Worm (Caenorhabditis elegans) whole organism, L4/young adult: ENCODE measurements around the gene dpf-6.

Source experiments
- W03F9.2 ChIP-seq: fragments of 150-350 bp; optimal IDR thresholded peaks from 2 replicates; lab custom pipeline; 2014; ENCODE audit warnings: missing biosample characterization, missing genetic modification characterization
- dao-5 ChIP-seq: sonication (generic microtip); optimal IDR thresholded peaks from 2 replicates; lab custom pipeline; 2016; ENCODE audit warnings: missing genotype, missing genetic modification characterization, moderate library complexity, missing compliant biosample characterization
- him-1 ChIP-seq: sonication (generic microtip); optimal IDR thresholded peaks from 2 replicates; lab custom pipeline; 2016; ENCODE audit warnings: missing genotype, missing genetic modification reagents, missing genetic modification characterization, missing compliant biosample characterization

DNA sequence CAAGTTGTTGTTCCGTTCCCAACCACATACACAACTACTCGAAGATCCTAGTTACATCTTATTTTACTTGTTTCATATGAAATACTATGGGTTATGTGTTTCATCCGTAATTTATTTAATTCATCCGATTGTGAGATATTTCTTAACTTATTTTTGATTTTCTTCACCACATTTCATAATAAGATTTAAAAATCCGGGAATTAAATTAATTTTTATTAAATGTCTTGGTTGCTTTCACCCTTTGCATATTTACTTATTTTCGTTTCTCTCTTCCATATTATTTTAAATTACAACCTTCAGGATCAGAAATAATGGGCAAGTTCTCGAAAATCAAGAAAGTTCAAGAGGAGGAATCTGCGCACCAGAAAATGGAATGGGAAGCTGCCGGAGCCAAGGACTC, 7.7 kb downstream of the dpf-6 start, which contains the start of gene K12H4.3:
- TF ChIP-seq him-1 (tag; lab: Kevin White, UChicago), result no peak
- no peak for TF ChIP-seq W03F9.2 (tag; lab: Kevin White, UChicago)
- no peak for TF ChIP-seq dao-5 (tag; lab: Kevin White, UChicago)
